Fruit fly (Drosophila melanogaster) whole organism, embryonic: Measurements from ENCODE around the gene tst.

Experiments
- BEAF-32 ChIP-seq: fragments of 200-800 bp; sonication (Bioruptor generic); optimal IDR thresholded peaks from 3 replicates; lab custom pipeline; 2017; ENCODE audit warnings: missing biosample characterization, missing genetic modification characterization, mild to moderate bottlenecking, moderate library complexity, missing genetic modification reagents
- CG10431 ChIP-seq: fragments of 200-800 bp; sonication (Bioruptor generic); optimal IDR thresholded peaks from 3 replicates; lab custom pipeline; 2018; ENCODE audit warnings: missing biosample characterization, mild to moderate bottlenecking, missing genetic modification characterization
- CG10565 ChIP-seq: fragments of 200-800 bp; sonication (Bioruptor generic); optimal IDR thresholded peaks from 3 replicates; lab custom pipeline; 2016; ENCODE audit warnings: missing biosample characterization, mild to moderate bottlenecking, missing genetic modification characterization
- CG11398 ChIP-seq: fragments of 200-800 bp; sonication (Bioruptor generic); optimal IDR thresholded peaks from 2 replicates; lab custom pipeline; 2016; ENCODE audit warnings: missing biosample characterization, missing genetic modification characterization
- CG13123 ChIP-seq: fragments of 200-800 bp; sonication (Bioruptor generic); optimal IDR thresholded peaks from 2 replicates; lab custom pipeline; 2016; ENCODE audit warnings: missing biosample characterization, missing genetic modification characterization
- CG13424 ChIP-seq: fragments of 200-800 bp; sonication (Bioruptor generic); optimal IDR thresholded peaks from 2 replicates; lab custom pipeline; 2019; ENCODE audit warnings: missing biosample characterization, mild to moderate bottlenecking, missing genetic modification characterization, moderate library complexity
- CG14050 ChIP-seq: fragments of 200-800 bp; sonication (Bioruptor generic); IDR thresholded peaks from 3 replicates; pipeline ENCODE4 v1.3.6; 2022; ENCODE audit warnings: missing biosample characterization, missing genetic modification characterization
- CG14710 ChIP-seq: fragments of 200-800 bp; sonication (Bioruptor generic); optimal IDR thresholded peaks from 3 replicates; lab custom pipeline; 2019; ENCODE audit warnings: missing biosample characterization, mild to moderate bottlenecking, missing genetic modification characterization, moderate library complexity
- CG1529 ChIP-seq: fragments of 200-800 bp; sonication (Bioruptor generic); optimal IDR thresholded peaks from 3 replicates; lab custom pipeline; 2018; ENCODE audit warnings: missing biosample characterization, missing genetic modification characterization
- CG1602 ChIP-seq: fragments of 200-800 bp; sonication (Bioruptor generic); optimal IDR thresholded peaks from 3 replicates; lab custom pipeline; 2016; ENCODE audit warnings: missing biosample characterization, missing genetic modification characterization
- CG16813 ChIP-seq: fragments of 200-800 bp; sonication (Bioruptor generic); IDR thresholded peaks from 3 replicates; pipeline ENCODE4 v1.3.6; 2022; ENCODE audit warnings: missing biosample characterization, missing genetic modification characterization; ENCODE audit not compliant: partially characterized antibody
- CG30431 ChIP-seq: fragments of 200-800 bp; sonication (Bioruptor generic); optimal IDR thresholded peaks from 2 replicates; lab custom pipeline; 2017; ENCODE audit warnings: missing biosample characterization, missing genetic modification characterization
- CG31224 ChIP-seq: fragments of 200-800 bp; sonication (Bioruptor generic); IDR thresholded peaks from 2 replicates; pipeline ENCODE4 v1.3.6; 2022; ENCODE audit warnings: missing biosample characterization, missing genetic modification characterization
- CG32767 ChIP-seq: fragments of 200-800 bp; sonication (Bioruptor generic); IDR thresholded peaks from 2 replicates; pipeline ENCODE4 v1.3.6; 2022; ENCODE audit warnings: missing biosample characterization, missing genetic modification characterization
- CG42726 ChIP-seq: fragments of 200-800 bp; sonication (Bioruptor generic); IDR thresholded peaks from 2 replicates; pipeline ENCODE4 v1.3.6; 2022; ENCODE audit warnings: missing biosample characterization, missing genetic modification characterization; ENCODE audit not compliant: partially characterized antibody
- CG6765 ChIP-seq: fragments of 200-800 bp; sonication (Bioruptor generic); optimal IDR thresholded peaks from 3 replicates; lab custom pipeline; 2017; ENCODE audit warnings: missing biosample characterization, mild to moderate bottlenecking, missing genetic modification characterization
- CG6854 ChIP-seq: fragments of 200-800 bp; sonication (Bioruptor generic); optimal IDR thresholded peaks from 3 replicates; lab custom pipeline; 2017; ENCODE audit warnings: missing biosample characterization, mild to moderate bottlenecking, missing genetic modification characterization
- CG7987 ChIP-seq: fragments of 200-800 bp; sonication (Bioruptor generic); optimal IDR thresholded peaks from 2 replicates; lab custom pipeline; 2018; ENCODE audit warnings: missing biosample characterization, mild to moderate bottlenecking, missing genetic modification characterization, moderate library complexity
- CG8388 ChIP-seq: fragments of 200-800 bp; sonication (Bioruptor generic); optimal IDR thresholded peaks from 2 replicates; lab custom pipeline; 2019; ENCODE audit warnings: missing biosample characterization, mild to moderate bottlenecking, missing genetic modification characterization, moderate library complexity
- CG9876 ChIP-seq: fragments of 200-800 bp; sonication (Bioruptor generic); optimal IDR thresholded peaks from 2 replicates; lab custom pipeline; 2016; ENCODE audit warnings: missing biosample characterization, missing genetic modification characterization
- Ets97D ChIP-seq: fragments of 200-800 bp; sonication (Bioruptor generic); optimal IDR thresholded peaks from 3 replicates; lab custom pipeline; 2016; ENCODE audit warnings: missing biosample characterization, missing genetic modification characterization
- H2.0 ChIP-seq: fragments of 200-800 bp; sonication (Bioruptor generic); IDR thresholded peaks from 2 replicates; pipeline ENCODE4 v1.3.6; 2022; ENCODE audit warnings: missing biosample characterization, missing genetic modification characterization
- HLH3B ChIP-seq: fragments of 200-800 bp; sonication (Bioruptor generic); IDR thresholded peaks from 2 replicates; pipeline ENCODE4 v1.3.6; 2022; ENCODE audit warnings: missing biosample characterization, missing genetic modification characterization
- Hr78 ChIP-seq, 2 experiments: fragments of 200-800 bp in 1 of 2; fragments of >200 bp in 1 of 2; sonication (Bioruptor generic) in 1 of 2; optimal IDR thresholded peaks; 2 replicates each; lab custom pipeline; 2017 to 2019; ENCODE audit warnings: missing biosample characterization in 2 of 2, missing genetic modification characterization in 2 of 2, mild to moderate bottlenecking in 1 of 2, moderate library complexity in 1 of 2
- MBD-R2 ChIP-seq: fragments of 200-800 bp; sonication (Bioruptor generic); IDR thresholded peaks from 2 replicates; pipeline ENCODE4 v1.3.6; 2022; ENCODE audit warnings: missing biosample characterization, missing genetic modification characterization
- Oli ChIP-seq: fragments of 200-800 bp; sonication (Bioruptor generic); optimal IDR thresholded peaks from 2 replicates; lab custom pipeline; 2018; ENCODE audit warnings: missing biosample characterization, mild to moderate bottlenecking, missing genetic modification characterization, moderate library complexity
- Ravus ChIP-seq: fragments of 200-800 bp; sonication (Bioruptor generic); IDR thresholded peaks from 2 replicates; pipeline ENCODE4 v1.3.6; 2022; ENCODE audit warnings: missing biosample characterization, missing genetic modification characterization
- Side ChIP-seq: fragments of 200-800 bp; sonication (Bioruptor generic); optimal IDR thresholded peaks from 2 replicates; lab custom pipeline; 2016; ENCODE audit warnings: missing biosample characterization, missing genetic modification characterization
- Sox102F ChIP-seq: fragments of 200-800 bp; sonication (Bioruptor generic); optimal IDR thresholded peaks from 2 replicates; lab custom pipeline; 2018; ENCODE audit warnings: missing biosample characterization, mild to moderate bottlenecking, missing genetic modification characterization, moderate library complexity
- Xrp1 ChIP-seq: fragments of 200-800 bp; sonication (Bioruptor generic); IDR thresholded peaks from 2 replicates; pipeline ENCODE4 v1.3.6; 2022; ENCODE audit warnings: missing biosample characterization, missing genetic modification characterization
- abd-A ChIP-seq: fragments of 200-800 bp; sonication (Bioruptor generic); optimal IDR thresholded peaks from 3 replicates; lab custom pipeline; 2019; ENCODE audit warnings: missing biosample characterization, mild to moderate bottlenecking, missing genetic modification characterization, moderate library complexity
- btn ChIP-seq: fragments of 200-800 bp; sonication (Bioruptor generic); optimal IDR thresholded peaks from 2 replicates; lab custom pipeline; 2016; ENCODE audit warnings: missing biosample characterization, missing genetic modification characterization
- cas ChIP-seq: fragments of 200-800 bp; sonication (Bioruptor generic); IDR thresholded peaks from 2 replicates; pipeline ENCODE4 v1.3.6; 2022; ENCODE audit warnings: missing biosample characterization, missing genetic modification characterization
- croc ChIP-seq: fragments of 200-800 bp; sonication (Bioruptor generic); conservative IDR thresholded peaks from 3 replicates; pipeline ENCODE4 v1.3.6; 2022; ENCODE audit warnings: missing biosample characterization, missing genetic modification characterization
- h ChIP-seq: fragments of >200 bp; optimal IDR thresholded peaks from 2 replicates; lab custom pipeline; 2017
- hth ChIP-seq: fragments of >200 bp; optimal IDR thresholded peaks from 2 replicates; lab custom pipeline; 2017; ENCODE audit warnings: inconsistent platforms
- nmo ChIP-seq: fragments of 200-800 bp; sonication (Bioruptor generic); optimal IDR thresholded peaks from 2 replicates; lab custom pipeline; 2018; ENCODE audit warnings: missing biosample characterization, mild to moderate bottlenecking, missing genetic modification characterization, moderate library complexity
- onecut ChIP-seq: fragments of 200-800 bp; sonication (Bioruptor generic); IDR thresholded peaks from 2 replicates; pipeline ENCODE4 v1.3.6; 2022; ENCODE audit warnings: missing biosample characterization, missing genetic modification characterization
- pan ChIP-seq, 4 experiments: fragments of >200 bp in 3 of 4; fragments of 200-800 bp in 1 of 4; sonication (Bioruptor generic) in 1 of 4; optimal IDR thresholded peaks in 3 of 4; IDR thresholded peaks in 1 of 4; 2 replicates each; pipeline versions ENCODE4 v1.3.6 to Lab custom; 2017 to 2022; ENCODE audit warnings: missing biosample characterization in 2 of 4, missing genetic modification characterization in 2 of 4, mixed read lengths in 1 of 4
- pita ChIP-seq: fragments of 200-800 bp; sonication (Bioruptor generic); optimal IDR thresholded peaks from 2 replicates; lab custom pipeline; 2017; ENCODE audit warnings: missing biosample characterization, mild to moderate bottlenecking, missing genetic modification characterization
- pnt ChIP-seq: fragments of 200-800 bp; sonication (Bioruptor generic); optimal IDR thresholded peaks from 3 replicates; lab custom pipeline; 2016; ENCODE audit warnings: missing biosample characterization, missing genetic modification characterization
- pros ChIP-seq: fragments of 200-800 bp; sonication (Bioruptor generic); optimal IDR thresholded peaks from 3 replicates; lab custom pipeline; 2019; ENCODE audit warnings: missing biosample characterization, mild to moderate bottlenecking, missing genetic modification characterization, moderate library complexity
- slbo ChIP-seq: fragments of 200-800 bp; sonication (Bioruptor generic); IDR thresholded peaks from 2 replicates; pipeline ENCODE4 v1.3.6; 2022; ENCODE audit warnings: missing biosample characterization, missing genetic modification characterization
- slp2 ChIP-seq: fragments of 200-800 bp; sonication (Bioruptor generic); optimal IDR thresholded peaks from 2 replicates; lab custom pipeline; 2016; ENCODE audit warnings: missing biosample characterization, missing genetic modification characterization
- tx ChIP-seq: fragments of 200-800 bp; sonication (Bioruptor generic); optimal IDR thresholded peaks from 2 replicates; lab custom pipeline; 2016; ENCODE audit warnings: missing biosample characterization, missing genetic modification characterization
- vvl ChIP-seq: fragments of 200-800 bp; sonication (Bioruptor generic); IDR thresholded peaks from 2 replicates; pipeline ENCODE4 v1.3.6; 2022; ENCODE audit warnings: missing biosample characterization, missing genetic modification characterization
- zf30C ChIP-seq: fragments of 200-800 bp; sonication (Bioruptor generic); optimal IDR thresholded peaks from 3 replicates; lab custom pipeline; 2018; ENCODE audit warnings: missing biosample characterization, mild to moderate bottlenecking, missing genetic modification characterization
- zfh2 ChIP-seq: fragments of 200-800 bp; sonication (Bioruptor generic); optimal IDR thresholded peaks from 2 replicates; lab custom pipeline; 2016; ENCODE audit warnings: missing biosample characterization, missing genetic modification characterization

tst gene

DNA sequence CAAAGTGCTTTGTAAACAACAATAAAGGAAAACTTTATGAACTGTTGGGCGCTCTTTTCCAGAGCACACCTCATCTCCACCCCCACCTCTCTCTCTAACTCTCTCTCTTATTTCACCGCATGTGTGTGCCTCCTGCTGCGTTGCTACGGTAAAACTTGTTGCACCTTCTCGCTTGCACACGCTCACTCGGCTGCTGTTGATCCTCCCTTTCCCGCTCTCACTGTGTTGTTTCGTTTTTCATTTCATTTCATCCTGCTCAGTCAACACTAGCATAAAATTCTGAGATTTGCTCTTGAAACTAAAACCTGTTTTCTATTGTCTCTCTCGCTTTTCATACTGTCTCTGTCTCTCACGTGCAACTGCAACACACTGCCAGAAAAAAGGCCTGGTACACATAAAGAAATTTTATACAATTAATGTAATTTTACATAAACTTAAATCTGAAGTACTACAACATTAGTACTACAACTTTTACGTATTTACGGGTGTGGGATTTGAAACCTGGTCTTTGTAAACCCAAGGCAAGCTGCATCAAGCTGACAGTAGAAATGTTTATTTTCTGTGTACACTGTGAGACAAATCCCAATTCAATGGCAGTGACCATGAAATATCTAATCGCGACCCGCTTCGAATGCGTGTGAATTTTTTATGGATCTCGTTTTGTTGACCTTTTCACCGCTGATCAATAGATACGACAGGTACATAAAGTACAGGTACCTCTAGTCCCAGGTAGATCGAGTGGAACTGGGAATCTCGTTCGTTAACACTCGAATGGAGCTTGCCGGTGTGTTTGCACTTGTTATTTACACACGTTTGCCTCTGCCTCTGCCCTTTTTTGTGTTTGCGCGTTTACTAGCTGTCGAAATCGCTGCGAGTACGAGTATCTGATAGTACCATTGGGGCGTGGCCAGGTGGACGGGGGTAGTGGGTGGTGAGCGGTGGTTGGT is 10.1 kb upstream of the tst start (continued):
- TF ChIP-seq croc (GFP tag; lab: Robert Waterston, UW): peak; percentile 87
- peak; percentile 94 for TF ChIP-seq Sox102F (GFP tag; lab: Kevin White, UChicago)
- peak; percentile 72 for TF ChIP-seq tx (GFP tag; lab: Kevin White, UChicago)
- TF ChIP-seq hth (lab: Kevin White, UChicago): no peak
- TF ChIP-seq MBD-R2 (GFP tag; lab: Robert Waterston, UW): peak; percentile 32; the same call in 1 of the 2 replicates
- peak; percentile 33; the same call in 1 of the 2 replicates for TF ChIP-seq slbo (GFP tag; lab: Robert Waterston, UW)
- peak; percentile 63 for TF ChIP-seq btn (GFP tag; lab: Kevin White, UChicago)
- peak; percentile 95 for TF ChIP-seq nmo
- peak; percentile 43 for TF ChIP-seq CG6854 (GFP tag; lab: Kevin White, UChicago)
- peak; percentile 78 for TF ChIP-seq CG6765 (GFP tag; lab: Kevin White, UChicago)
- TF ChIP-seq vvl (GFP tag; lab: Robert Waterston, UW): peak; percentile 94
- TF ChIP-seq Ets97D: peak; percentile 64
- TF ChIP-seq CG7987: peak; percentile 88
- peak; percentile 81 for TF ChIP-seq pnt (GFP tag; lab: Kevin White, UChicago)
- no peak for TF ChIP-seq CG42726 (GFP tag; lab: Robert Waterston, UW)
- no peak for TF ChIP-seq CG9876 (GFP tag; lab: Kevin White, UChicago)
- TF ChIP-seq Ravus (GFP tag; lab: Robert Waterston, UW): no peak; the same call in 1 of the 2 replicates
- no peak for TF ChIP-seq pan (optimal IDR thresholded peaks at IDR 0.05; lab: Kevin White, UChicago)
- peak in 1 of 2 experiments; percentile 81 for TF ChIP-seq pan (GFP tag; optimal IDR thresholded peaks at IDR 0.05 in 1 of 2, IDR thresholded peaks at IDR 0.05 in 1 of 2)
- TF ChIP-seq CG10431 (GFP tag; lab: Kevin White, UChicago): peak; percentile 75
- peak; percentile 82 for TF ChIP-seq CG13424 (tag; lab: Kevin White, UChicago)
- peak; percentile 95 for TF ChIP-seq Xrp1 (GFP tag; lab: Robert Waterston, UW)
- peak; percentile 89 for TF ChIP-seq CG1529 (GFP tag; lab: Kevin White, UChicago)
- TF ChIP-seq CG16813 (GFP tag; lab: Robert Waterston, UW): no peak
- TF ChIP-seq cas (GFP tag; lab: Robert Waterston, UW): no peak
- TF ChIP-seq HLH3B (GFP tag; lab: Robert Waterston, UW): peak; percentile 79
- peak; percentile 63 for TF ChIP-seq pros (GFP tag; lab: Kevin White, UChicago)
- TF ChIP-seq CG14710: peak; percentile 96
- TF ChIP-seq zf30C (GFP tag; lab: Kevin White, UChicago): peak; percentile 100
- peak; percentile 8 for TF ChIP-seq CG31224 (GFP tag; lab: Robert Waterston, UW)
- peak; percentile 55 for TF ChIP-seq Side (GFP tag; lab: Kevin White, UChicago)
- peak; percentile 77 for TF ChIP-seq CG13123 (GFP tag; lab: Kevin White, UChicago)
- TF ChIP-seq CG8388 (GFP tag; lab: Kevin White, UChicago): peak; percentile 97
- peak; percentile 73 for TF ChIP-seq CG14050 (GFP tag; lab: Robert Waterston, UW)
- peak; percentile 48 for TF ChIP-seq abd-A
- TF ChIP-seq onecut (GFP tag; lab: Robert Waterston, UW): peak; percentile 70
- TF ChIP-seq slp2 (GFP tag; lab: Kevin White, UChicago): peak; percentile 85
- TF ChIP-seq BEAF-32: no peak
- no peak for TF ChIP-seq zfh2 (GFP tag; lab: Kevin White, UChicago)
- TF ChIP-seq CG10565: peak; percentile 66
- peak; percentile 66; the same call in 1 of the 2 replicates for TF ChIP-seq CG32767 (GFP tag; lab: Robert Waterston, UW)
- peak; percentile 85 for TF ChIP-seq H2.0
- peak; percentile 90 for TF ChIP-seq CG1602 (GFP tag; lab: Kevin White, UChicago)
- TF ChIP-seq h (lab: Kevin White, UChicago): no peak
- peak; percentile 92 for TF ChIP-seq CG30431 (GFP tag; lab: Kevin White, UChicago)
- TF ChIP-seq pita: no peak
- TF ChIP-seq Hr78 (GFP tag; optimal IDR thresholded peaks at IDR 0.05; lab: Kevin White, UChicago): peak in 1 of 2 experiments; percentile 97
- TF ChIP-seq CG11398 (GFP tag; lab: Kevin White, UChicago): peak; percentile 75
- TF ChIP-seq Oli (tag; lab: Kevin White, UChicago): peak; percentile 92
